Fruit fly (Drosophila melanogaster) whole organism, wandering third instar larva: Measurements from ENCODE around the gene UQCR-14L.

ENCODE experiments used
- Abd-B ChIP-seq: fragments of >200 bp; optimal IDR thresholded peaks from 2 replicates; lab custom pipeline; 2017; ENCODE audit warnings: missing biosample characterization, missing genetic modification characterization
- CG9705 ChIP-seq: fragments of 200-800 bp; sonication (Bioruptor generic); optimal IDR thresholded peaks from 2 replicates; lab custom pipeline; 2018; ENCODE audit warnings: missing biosample characterization, mild to moderate bottlenecking, missing genetic modification characterization
- Dfd ChIP-seq: fragments of >200 bp; optimal IDR thresholded peaks from 2 replicates; lab custom pipeline; 2017; ENCODE audit warnings: missing biosample characterization, missing genetic modification characterization
- GATAd ChIP-seq: sonication (Bioruptor generic); optimal IDR thresholded peaks from 2 replicates; lab custom pipeline; 2016; ENCODE audit warnings: missing biosample characterization, missing genetic modification characterization
- HLH106 ChIP-seq: fragments of 200-800 bp; optimal IDR thresholded peaks from 3 replicates; lab custom pipeline; 2019; ENCODE audit warnings: missing biosample characterization, mild to moderate bottlenecking, missing genetic modification characterization, moderate library complexity
- Hnf4 ChIP-seq: fragments of 200-800 bp; sonication (Bioruptor generic); optimal IDR thresholded peaks from 2 replicates; lab custom pipeline; 2016; ENCODE audit warnings: missing biosample characterization, mild to moderate bottlenecking, missing genetic modification characterization
- Hr78 ChIP-seq: fragments of >200 bp; optimal IDR thresholded peaks from 2 replicates; lab custom pipeline; 2017; ENCODE audit warnings: missing biosample characterization, missing genetic modification characterization
- Hr83 ChIP-seq: fragments of 200-300 bp; sonication (Bioruptor generic); optimal IDR thresholded peaks from 2 replicates; lab custom pipeline; 2016; ENCODE audit warnings: missing biosample characterization, mild to moderate bottlenecking, missing genetic modification characterization, moderate library complexity; ENCODE audit not compliant: poor library complexity, severe bottlenecking
- Jra ChIP-seq: sonication (Bioruptor generic); optimal IDR thresholded peaks from 2 replicates; lab custom pipeline; 2016; ENCODE audit warnings: missing biosample characterization, missing genetic modification characterization
- Mio ChIP-seq: sonication (Bioruptor generic); optimal IDR thresholded peaks from 2 replicates; lab custom pipeline; 2016; ENCODE audit warnings: missing biosample characterization, missing genetic modification characterization
- Myc ChIP-seq: fragments of >200 bp; optimal IDR thresholded peaks from 2 replicates; lab custom pipeline; 2017
- OdsH ChIP-seq: fragments of 200-800 bp; sonication (Bioruptor generic); optimal IDR thresholded peaks from 2 replicates; lab custom pipeline; 2016; ENCODE audit warnings: missing biosample characterization, mild to moderate bottlenecking, missing genetic modification characterization
- Rel ChIP-seq, 2 experiments: fragments of 200-800 bp; sonication (Bioruptor generic) in 1 of 2; optimal IDR thresholded peaks; 2 replicates in 1 of 2; 3 replicates in 1 of 2; lab custom pipeline; 2016 to 2019; ENCODE audit warnings: mild to moderate bottlenecking in 2 of 2, missing biosample characterization in 2 of 2, missing genetic modification characterization in 2 of 2, moderate library complexity in 1 of 2
- Sp1 ChIP-seq: fragments of 200-800 bp; sonication (Bioruptor generic); optimal IDR thresholded peaks from 3 replicates; lab custom pipeline; 2019; ENCODE audit warnings: missing biosample characterization, mild to moderate bottlenecking, missing genetic modification characterization, moderate library complexity
- Vsx2 ChIP-seq: fragments of 200-300, 225-300 bp; sonication (Bioruptor generic); optimal IDR thresholded peaks from 2 replicates; lab custom pipeline; 2018; ENCODE audit warnings: missing biosample characterization, missing genetic modification characterization; ENCODE audit not compliant: partially characterized antibody
- br ChIP-seq: fragments of 200-800 bp; sonication (Bioruptor generic); optimal IDR thresholded peaks from 2 replicates; lab custom pipeline; 2016; ENCODE audit warnings: missing biosample characterization, missing genetic modification characterization
- brk ChIP-seq: fragments of 200-800 bp; sonication (Bioruptor generic); optimal IDR thresholded peaks from 2 replicates; lab custom pipeline; 2016; ENCODE audit warnings: missing biosample characterization, mild to moderate bottlenecking, missing genetic modification characterization
- dl ChIP-seq, 2 experiments: fragments of 175-275, 200-275 bp in 1 of 2; fragments of 200-275 bp in 1 of 2; sonication (Bioruptor generic); optimal IDR thresholded peaks; lab custom pipeline; 2018; ENCODE audit warnings: mild to moderate bottlenecking in 2 of 2, missing biosample characterization in 2 of 2, missing genetic modification characterization in 2 of 2, moderate library complexity in 2 of 2; ENCODE audit not compliant: partially characterized antibody in 2 of 2, insufficient read depth in 1 of 2
- dmrt93B ChIP-seq: fragments of 200-800 bp; sonication (Bioruptor generic); optimal IDR thresholded peaks from 2 replicates; lab custom pipeline; 2018; ENCODE audit warnings: missing biosample characterization, mild to moderate bottlenecking, missing genetic modification characterization
- dsf ChIP-seq: sonication (Bioruptor generic); optimal IDR thresholded peaks from 2 replicates; lab custom pipeline; 2016; ENCODE audit warnings: missing biosample characterization, missing genetic modification characterization, borderline replicate concordance
- ey ChIP-seq: fragments of 200-800 bp; sonication (Bioruptor generic); optimal IDR thresholded peaks from 2 replicates; lab custom pipeline; 2016; ENCODE audit warnings: missing biosample characterization, missing genetic modification characterization
- foxo ChIP-seq, 2 experiments: fragments of 200-800 bp; sonication (Bioruptor generic); optimal IDR thresholded peaks; 2 replicates in 1 of 2; 3 replicates in 1 of 2; lab custom pipeline; 2016 to 2017; ENCODE audit warnings: missing biosample characterization in 2 of 2, missing genetic modification characterization in 2 of 2
- fru ChIP-seq: fragments of 200-800 bp; sonication (Bioruptor generic); optimal IDR thresholded peaks from 3 replicates; lab custom pipeline; 2016; ENCODE audit warnings: missing biosample characterization, mild to moderate bottlenecking, missing genetic modification characterization
- h ChIP-seq: fragments of 200-800 bp; sonication (Bioruptor generic); optimal IDR thresholded peaks from 3 replicates; lab custom pipeline; 2016; ENCODE audit warnings: missing biosample characterization, mild to moderate bottlenecking, missing genetic modification characterization
- jim ChIP-seq: fragments of 175-275, 200-325 bp; sonication (Bioruptor generic); optimal IDR thresholded peaks from 2 replicates; lab custom pipeline; 2016; ENCODE audit warnings: missing biosample characterization, mild to moderate bottlenecking, missing genetic modification characterization
- pan ChIP-seq: fragments of >200 bp; optimal IDR thresholded peaks from 2 replicates; lab custom pipeline; 2017
- psq ChIP-seq: fragments of 200-800 bp; sonication (Bioruptor generic); optimal IDR thresholded peaks from 3 replicates; lab custom pipeline; 2017; ENCODE audit warnings: missing biosample characterization, mild to moderate bottlenecking, missing genetic modification characterization, moderate library complexity
- rgr ChIP-seq: fragments of 200-800 bp; sonication (Bioruptor generic); optimal IDR thresholded peaks from 3 replicates; lab custom pipeline; 2016; ENCODE audit warnings: missing biosample characterization, mild to moderate bottlenecking, missing genetic modification characterization
- sage ChIP-seq: fragments of 200-800 bp; sonication (Bioruptor generic); optimal IDR thresholded peaks from 2 replicates; lab custom pipeline; 2016; ENCODE audit warnings: missing biosample characterization, mild to moderate bottlenecking, missing genetic modification characterization
- sv ChIP-seq: fragments of 200-800 bp; sonication (Bioruptor generic); optimal IDR thresholded peaks from 3 replicates; lab custom pipeline; 2016; ENCODE audit warnings: missing biosample characterization, missing genetic modification characterization
- tai ChIP-seq: sonication (Bioruptor generic); optimal IDR thresholded peaks from 2 replicates; lab custom pipeline; 2016; ENCODE audit warnings: missing biosample characterization, missing genetic modification characterization
- usp ChIP-seq: fragments of >200 bp; optimal IDR thresholded peaks from 2 replicates; lab custom pipeline; 2017; ENCODE audit warnings: missing biosample characterization, missing genetic modification characterization
- woc ChIP-seq: sonication (Bioruptor generic); optimal IDR thresholded peaks from 2 replicates; lab custom pipeline; 2016; ENCODE audit warnings: missing biosample characterization, mild to moderate bottlenecking, missing genetic modification characterization

Gene UQCR-14L

DNA sequence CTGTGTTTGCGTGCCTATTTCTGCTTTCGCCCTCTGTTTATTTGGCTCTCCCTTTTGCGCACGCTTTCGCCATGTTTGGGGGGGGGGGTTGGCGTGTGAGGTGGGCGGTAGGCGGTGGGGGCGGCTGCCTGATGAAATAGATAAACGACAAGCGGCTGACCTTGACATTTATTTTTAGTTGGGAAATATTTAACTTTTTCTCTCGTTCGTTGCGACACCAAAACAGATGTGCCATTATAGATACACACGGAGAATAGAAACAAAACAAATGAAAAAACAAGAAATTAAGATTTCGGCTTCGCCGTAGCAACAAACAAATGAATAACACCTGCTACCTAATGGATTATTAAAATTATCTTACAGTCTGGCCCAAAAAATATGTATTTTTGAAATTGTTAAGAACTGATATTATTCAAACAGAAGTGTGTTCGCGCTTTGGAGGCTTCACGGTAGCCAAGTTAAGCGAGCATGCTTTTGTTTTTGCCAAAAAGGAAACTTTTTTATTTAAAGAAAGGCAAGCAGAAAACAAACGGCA is 38.4 kb downstream of the UQCR-14L start:
- TF ChIP-seq pan (lab: Kevin White, UChicago) (no peak), fru (GFP tag; lab: Kevin White, UChicago) (no peak), usp (GFP tag; lab: Kevin White, UChicago) (no peak), Hnf4 (no peak), sage (GFP tag; lab: Kevin White, UChicago) (no peak), br (GFP tag; lab: Kevin White, UChicago) (no peak), rgr (peak; percentile 15), Abd-B (no peak), foxo (GFP tag; optimal IDR thresholded peaks at IDR 0.05; lab: Kevin White, UChicago) (peak in 1 of 2 experiments; percentile 12), sv (GFP tag; lab: Kevin White, UChicago) (peak; percentile 33), jim (GFP tag; lab: Kevin White, UChicago) (no peak), psq (peak; percentile 20), Hr78 (GFP tag; lab: Kevin White, UChicago) (no peak), dl (GFP tag; optimal IDR thresholded peaks at IDR 0.05; lab: Kevin White, UChicago; ENCODE audit: insufficient read depth in 1 of 2, partially characterized antibody in 2 of 2) (no peak)

DNA sequence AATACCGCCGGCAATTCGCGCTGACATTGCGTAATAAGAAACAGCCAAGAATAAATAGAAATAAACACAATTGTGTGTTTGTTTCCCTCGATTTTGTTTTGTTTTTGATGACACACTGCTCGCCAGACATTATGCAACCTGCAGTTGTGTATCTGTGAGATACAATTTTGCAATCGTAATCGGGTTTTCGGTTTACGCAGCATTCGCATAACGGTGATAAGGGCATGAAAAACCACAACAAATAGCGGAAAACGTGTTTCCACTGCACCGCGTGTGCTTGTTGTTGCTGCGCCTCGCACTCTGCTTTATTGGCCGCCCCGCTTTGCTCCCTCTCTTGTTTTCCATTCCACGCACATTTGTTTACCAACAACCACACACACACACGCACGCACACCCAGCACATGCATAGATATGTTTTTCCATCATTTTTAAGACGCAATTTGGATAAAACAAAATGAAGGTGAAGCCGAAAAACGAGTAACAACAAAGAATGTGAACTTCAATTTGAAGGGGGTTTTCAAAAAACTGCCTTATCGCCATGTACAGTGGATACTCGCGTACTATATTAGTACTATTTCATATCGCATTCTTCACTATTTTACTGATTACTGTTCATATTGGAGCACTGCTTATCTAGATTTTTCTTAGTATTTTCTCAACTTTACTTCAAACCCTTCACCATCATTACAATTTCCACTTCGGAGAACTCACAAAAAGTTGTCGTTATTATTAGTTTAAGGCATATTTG is 39.0 kb downstream of the UQCR-14L start:
- TF ChIP-seq Rel (GFP tag; optimal IDR thresholded peaks at IDR 0.05; lab: Kevin White, UChicago) (no peak), Rel (tag; optimal IDR thresholded peaks at IDR 0.05; lab: Kevin White, UChicago) (peak; percentile 12), psq (peak; percentile 40), pan (lab: Kevin White, UChicago) (no peak)

DNA sequence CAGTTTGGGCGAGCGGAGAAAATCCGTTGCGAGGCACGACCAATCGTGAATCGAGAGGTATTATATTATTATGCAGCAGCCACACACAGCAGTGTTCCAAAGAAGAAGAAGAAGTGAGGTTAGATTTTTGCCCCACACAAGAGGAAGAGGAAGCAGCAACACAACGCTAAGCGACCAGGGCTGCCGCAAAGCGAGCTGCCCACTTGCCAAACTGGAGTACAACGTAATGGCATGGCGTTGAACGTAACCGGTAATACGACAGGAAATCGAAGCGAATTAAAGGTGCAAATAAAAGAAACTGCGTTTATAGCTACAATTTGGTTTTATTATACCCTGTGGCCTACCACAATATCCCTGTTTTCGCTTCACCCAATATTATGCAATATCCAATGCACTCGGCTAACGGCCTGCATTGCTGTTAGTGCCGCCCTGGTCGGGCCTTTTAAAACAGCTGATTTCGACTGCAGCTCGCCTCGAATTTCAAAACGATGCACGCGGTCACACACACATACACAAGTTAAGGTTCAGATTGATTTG is 41.7 kb downstream of the UQCR-14L start:
- TF ChIP-seq dmrt93B (GFP tag; lab: Kevin White, UChicago) (peak; percentile 74), Hr83 (GFP tag; lab: Kevin White, UChicago) (peak; percentile 62), h (GFP tag; lab: Kevin White, UChicago) (peak; percentile 80), sv (GFP tag; lab: Kevin White, UChicago) (peak; percentile 77), tai (no peak), dl (GFP tag; optimal IDR thresholded peaks at IDR 0.05; lab: Kevin White, UChicago; ENCODE audit: insufficient read depth in 1 of 2, partially characterized antibody in 2 of 2) (no peak), psq (peak; percentile 69), dsf (GFP tag; lab: Kevin White, UChicago) (no peak), woc (peak; percentile 57), fru (GFP tag; lab: Kevin White, UChicago) (peak; percentile 76), Hr78 (GFP tag; lab: Kevin White, UChicago) (no peak), Myc (lab: Kevin White, UChicago) (peak; percentile 72), GATAd (GFP tag; lab: Kevin White, UChicago) (peak; percentile 54), HLH106 (tag; lab: Kevin White, UChicago) (peak; percentile 88), CG9705 (GFP tag; lab: Kevin White, UChicago) (peak; percentile 80), foxo (GFP tag; optimal IDR thresholded peaks at IDR 0.05; lab: Kevin White, UChicago) (peak in 1 of 2 experiments; percentile 84), Hnf4 (peak; percentile 83), Mio (GFP tag; lab: Kevin White, UChicago) (peak; percentile 41), OdsH (GFP tag; lab: Kevin White, UChicago) (peak; percentile 64), Jra (GFP tag; lab: Kevin White, UChicago) (peak; percentile 42), rgr (peak; percentile 80), Rel (GFP tag; optimal IDR thresholded peaks at IDR 0.05; lab: Kevin White, UChicago) (no peak), Rel (tag; optimal IDR thresholded peaks at IDR 0.05; lab: Kevin White, UChicago) (peak; percentile 47), Vsx2 (GFP tag; lab: Kevin White, UChicago) (no peak), Dfd (no peak), brk (GFP tag; lab: Kevin White, UChicago) (no peak), ey (GFP tag; lab: Kevin White, UChicago) (peak; percentile 80), br (GFP tag; lab: Kevin White, UChicago) (peak; percentile 76), Sp1 (GFP tag; lab: Kevin White, UChicago) (peak; percentile 81)
